Fruit fly (Drosophila melanogaster) whole organism, prepupa: ENCODE measurements around the gene CG43658.

Experiments
- Blimp-1 ChIP-seq: fragments of 200-800 bp; sonication (Bioruptor generic); optimal IDR thresholded peaks from 3 replicates; lab custom pipeline; 2017; ENCODE audit warnings: missing biosample characterization, missing genetic modification characterization, mild to moderate bottlenecking, moderate library complexity, missing genetic modification reagents
- CG10669 ChIP-seq: fragments of 200-800 bp; sonication (Bioruptor generic); optimal IDR thresholded peaks from 3 replicates; lab custom pipeline; 2018; ENCODE audit warnings: missing biosample characterization, mild to moderate bottlenecking, missing genetic modification characterization, moderate library complexity
- CG11294 ChIP-seq: fragments of 200-800 bp; sonication (Bioruptor generic); IDR thresholded peaks from 2 replicates; pipeline ENCODE4 v1.3.6; 2022; ENCODE audit warnings: missing biosample characterization, missing genetic modification characterization
- CG11762 ChIP-seq: fragments of 200-800 bp; sonication (Bioruptor generic); optimal IDR thresholded peaks from 3 replicates; lab custom pipeline; 2016; ENCODE audit warnings: missing biosample characterization, missing genetic modification characterization; ENCODE audit not compliant: insufficient read depth
- CG11902 ChIP-seq: fragments of 200-800 bp; sonication (Bioruptor generic); optimal IDR thresholded peaks from 3 replicates; lab custom pipeline; 2016; ENCODE audit warnings: missing biosample characterization, missing genetic modification characterization
- CG15336 ChIP-seq: fragments of 200-800 bp; sonication (Bioruptor generic); IDR thresholded peaks from 2 replicates; pipeline ENCODE4 v1.3.6; 2022; ENCODE audit warnings: missing biosample characterization, missing genetic modification characterization
- CG1621 ChIP-seq: fragments of 200-800 bp; sonication (Bioruptor generic); optimal IDR thresholded peaks from 3 replicates; lab custom pipeline; 2018; ENCODE audit warnings: missing biosample characterization, mild to moderate bottlenecking, missing genetic modification characterization
- CG3032 ChIP-seq: fragments of 200-800 bp; optimal IDR thresholded peaks from 2 replicates; lab custom pipeline; 2019; ENCODE audit warnings: missing biosample characterization, mild to moderate bottlenecking, missing genetic modification characterization, moderate library complexity
- CG34406 ChIP-seq: fragments of 200-800 bp; sonication (Bioruptor generic); optimal IDR thresholded peaks from 3 replicates; lab custom pipeline; 2016; ENCODE audit warnings: missing biosample characterization, missing genetic modification characterization
- CG3919 ChIP-seq: fragments of 200-800 bp; sonication (Bioruptor generic); optimal IDR thresholded peaks from 3 replicates; lab custom pipeline; 2016; ENCODE audit warnings: missing biosample characterization, missing genetic modification characterization
- CG4318 ChIP-seq: fragments of 200-800 bp; sonication (Bioruptor generic); optimal IDR thresholded peaks from 3 replicates; lab custom pipeline; 2017; ENCODE audit warnings: missing biosample characterization, mild to moderate bottlenecking, missing genetic modification characterization
- CG6276 ChIP-seq: fragments of 200-800 bp; sonication (Bioruptor generic); optimal IDR thresholded peaks from 2 replicates; lab custom pipeline; 2017; ENCODE audit warnings: missing biosample characterization, mild to moderate bottlenecking, missing genetic modification characterization
- CG6808 ChIP-seq: fragments of 200-800 bp; sonication (Bioruptor generic); optimal IDR thresholded peaks from 3 replicates; lab custom pipeline; 2017; ENCODE audit warnings: missing biosample characterization, missing genetic modification characterization, mild to moderate bottlenecking, moderate library complexity, missing genetic modification reagents
- CG7368 ChIP-seq: fragments of 200-800 bp; sonication (Bioruptor generic); optimal IDR thresholded peaks from 3 replicates; lab custom pipeline; 2016; ENCODE audit warnings: missing biosample characterization, missing genetic modification characterization
- CG8119 ChIP-seq: fragments of 200-800 bp; sonication (Bioruptor generic); IDR thresholded peaks from 3 replicates; pipeline ENCODE4 v1.3.6; 2022; ENCODE audit warnings: missing biosample characterization, missing genetic modification characterization
- CG8319 ChIP-seq: fragments of 200-800 bp; sonication (Bioruptor generic); optimal IDR thresholded peaks from 3 replicates; lab custom pipeline; 2016; ENCODE audit warnings: missing biosample characterization, missing genetic modification characterization
- CG8632 ChIP-seq: fragments of 200-800 bp; sonication (Bioruptor generic); optimal IDR thresholded peaks from 3 replicates; lab custom pipeline; 2016; ENCODE audit warnings: missing biosample characterization, missing genetic modification characterization
- CG9139 ChIP-seq: fragments of 200-800 bp; sonication (Bioruptor generic); optimal IDR thresholded peaks from 3 replicates; lab custom pipeline; 2017; ENCODE audit warnings: missing biosample characterization, mild to moderate bottlenecking, missing genetic modification characterization
- Eip75B ChIP-seq: fragments of 200-800 bp; sonication (Bioruptor generic); optimal IDR thresholded peaks from 3 replicates; lab custom pipeline; 2016; ENCODE audit warnings: missing biosample characterization, missing genetic modification characterization
- Eip78C ChIP-seq: fragments of 200-800 bp; sonication (Bioruptor generic); peaks from one replicate; lab custom pipeline; 2016; ENCODE audit warnings: missing biosample characterization, missing genetic modification characterization
- Eip93F ChIP-seq: fragments of 200-800 bp; sonication (Bioruptor generic); optimal IDR thresholded peaks from 2 replicates; lab custom pipeline; 2016; ENCODE audit warnings: missing biosample characterization, mild to moderate bottlenecking, missing genetic modification characterization
- Ets21C ChIP-seq: fragments of 200-800 bp; sonication (Bioruptor generic); optimal IDR thresholded peaks from 3 replicates; lab custom pipeline; 2016; ENCODE audit warnings: missing biosample characterization, missing genetic modification characterization
- Ets96B ChIP-seq: fragments of 200-800 bp; optimal IDR thresholded peaks from 2 replicates; lab custom pipeline; 2019; ENCODE audit warnings: missing biosample characterization, mild to moderate bottlenecking, missing genetic modification characterization, moderate library complexity
- Gug ChIP-seq: fragments of 200-800 bp; sonication (Bioruptor generic); IDR thresholded peaks from 2 replicates; pipeline ENCODE4 v1.3.6; 2022; ENCODE audit warnings: missing biosample characterization, missing genetic modification characterization
- Hr38 ChIP-seq: sonication (Bioruptor generic); optimal IDR thresholded peaks from 2 replicates; lab custom pipeline; 2016; ENCODE audit warnings: missing biosample characterization, missing genetic modification characterization
- Hr39 ChIP-seq: fragments of 200-800 bp; sonication (Bioruptor generic); optimal IDR thresholded peaks from 2 replicates; lab custom pipeline; 2016; ENCODE audit warnings: missing biosample characterization, missing genetic modification characterization
- Hr4 ChIP-seq: fragments of 200-800 bp; sonication (Bioruptor generic); optimal IDR thresholded peaks from 3 replicates; lab custom pipeline; 2016; ENCODE audit warnings: missing biosample characterization, missing genetic modification characterization
- OdsH ChIP-seq: fragments of 200-800 bp; sonication (Bioruptor generic); optimal IDR thresholded peaks from 3 replicates; lab custom pipeline; 2016; ENCODE audit warnings: missing biosample characterization, missing genetic modification characterization
- Smox ChIP-seq: fragments of 200-800 bp; sonication (Bioruptor generic); optimal IDR thresholded peaks from 3 replicates; lab custom pipeline; 2016; ENCODE audit warnings: missing biosample characterization, missing genetic modification characterization
- Sox102F ChIP-seq: fragments of 200-800 bp; sonication (Bioruptor generic); optimal IDR thresholded peaks from 2 replicates; lab custom pipeline; 2016; ENCODE audit warnings: missing biosample characterization, mild to moderate bottlenecking, missing genetic modification characterization
- Sox14 ChIP-seq: fragments of 200-800 bp; sonication (Bioruptor generic); optimal IDR thresholded peaks from 3 replicates; lab custom pipeline; 2016; ENCODE audit warnings: missing biosample characterization, missing genetic modification characterization
- Sox15 ChIP-seq: fragments of 200-800 bp; sonication (Bioruptor generic); optimal IDR thresholded peaks from 3 replicates; lab custom pipeline; 2016; ENCODE audit warnings: missing biosample characterization, missing genetic modification characterization
- achi ChIP-seq: fragments of 200-800 bp; sonication (Bioruptor generic); optimal IDR thresholded peaks from 3 replicates; lab custom pipeline; 2016; ENCODE audit warnings: missing biosample characterization, missing genetic modification characterization
- dac ChIP-seq: fragments of 200-800 bp; sonication (Bioruptor generic); optimal IDR thresholded peaks from 2 replicates; lab custom pipeline; 2017; ENCODE audit warnings: missing biosample characterization, mild to moderate bottlenecking, missing genetic modification characterization
- dsx ChIP-seq: fragments of 200-800 bp; optimal IDR thresholded peaks from 3 replicates; lab custom pipeline; 2019; ENCODE audit warnings: missing biosample characterization, mild to moderate bottlenecking, missing genetic modification characterization, moderate library complexity; ENCODE audit not compliant: poor library complexity, severe bottlenecking
- eg ChIP-seq: fragments of 200-800 bp; sonication (Bioruptor generic); IDR thresholded peaks from 3 replicates; pipeline ENCODE4 v1.3.6; 2022; ENCODE audit warnings: missing biosample characterization, missing genetic modification characterization
- esn ChIP-seq: fragments of 200-800 bp; sonication (Bioruptor generic); optimal IDR thresholded peaks from 2 replicates; lab custom pipeline; 2016; ENCODE audit warnings: missing biosample characterization, mild to moderate bottlenecking, missing genetic modification characterization, moderate library complexity
- fd59A ChIP-seq: fragments of 200-800 bp; sonication (Bioruptor generic); optimal IDR thresholded peaks from 2 replicates; lab custom pipeline; 2017; ENCODE audit warnings: missing biosample characterization, mild to moderate bottlenecking, missing genetic modification characterization, missing genetic modification reagents
- fd85E ChIP-seq: fragments of 200-800 bp; sonication (Bioruptor generic); optimal IDR thresholded peaks from 3 replicates; lab custom pipeline; 2016; ENCODE audit warnings: missing biosample characterization, missing genetic modification characterization
- fkh ChIP-seq: fragments of 200-800 bp; sonication (Bioruptor generic); optimal IDR thresholded peaks from 3 replicates; lab custom pipeline; 2017; ENCODE audit warnings: missing biosample characterization, mild to moderate bottlenecking, missing genetic modification characterization, moderate library complexity
- lz ChIP-seq: fragments of 200-800 bp; sonication (Bioruptor generic); optimal IDR thresholded peaks from 3 replicates; lab custom pipeline; 2016; ENCODE audit warnings: missing biosample characterization, missing genetic modification characterization
- pdm3 ChIP-seq: fragments of 200-800 bp; sonication (Bioruptor generic); optimal IDR thresholded peaks from 3 replicates; lab custom pipeline; 2016; ENCODE audit warnings: missing biosample characterization, missing genetic modification characterization
- salr ChIP-seq, 2 experiments: fragments of 200-800 bp; sonication (Bioruptor generic); optimal IDR thresholded peaks; 3 replicates each; lab custom pipeline; 2016 to 2018; ENCODE audit warnings: missing biosample characterization in 2 of 2, missing genetic modification characterization in 2 of 2, mild to moderate bottlenecking in 1 of 2
- spab ChIP-seq: fragments of 200-800 bp; sonication (Bioruptor generic); optimal IDR thresholded peaks from 2 replicates; lab custom pipeline; 2017; ENCODE audit warnings: missing biosample characterization, mild to moderate bottlenecking, missing genetic modification characterization, missing genetic modification reagents
- ss ChIP-seq, 2 experiments: fragments of 200-800 bp; sonication (Bioruptor generic); optimal IDR thresholded peaks; 2 replicates in 1 of 2; 3 replicates in 1 of 2; lab custom pipeline; 2017 to 2018; ENCODE audit warnings: mild to moderate bottlenecking in 2 of 2, missing biosample characterization in 2 of 2, missing genetic modification characterization in 2 of 2, moderate library complexity in 1 of 2
- svp ChIP-seq: fragments of 200-800 bp; sonication (Bioruptor generic); peaks from one replicate; lab custom pipeline; 2016; ENCODE audit warnings: missing biosample characterization, missing genetic modification characterization
- topi ChIP-seq: fragments of 200-800 bp; sonication (Bioruptor generic); optimal IDR thresholded peaks from 3 replicates; lab custom pipeline; 2016; ENCODE audit warnings: missing biosample characterization, missing genetic modification characterization
- vri ChIP-seq: fragments of 200-800 bp; sonication (Bioruptor generic); optimal IDR thresholded peaks from 3 replicates; lab custom pipeline; 2016; ENCODE audit warnings: missing biosample characterization, mild to moderate bottlenecking, missing genetic modification characterization

Gene CG43658

DNA sequence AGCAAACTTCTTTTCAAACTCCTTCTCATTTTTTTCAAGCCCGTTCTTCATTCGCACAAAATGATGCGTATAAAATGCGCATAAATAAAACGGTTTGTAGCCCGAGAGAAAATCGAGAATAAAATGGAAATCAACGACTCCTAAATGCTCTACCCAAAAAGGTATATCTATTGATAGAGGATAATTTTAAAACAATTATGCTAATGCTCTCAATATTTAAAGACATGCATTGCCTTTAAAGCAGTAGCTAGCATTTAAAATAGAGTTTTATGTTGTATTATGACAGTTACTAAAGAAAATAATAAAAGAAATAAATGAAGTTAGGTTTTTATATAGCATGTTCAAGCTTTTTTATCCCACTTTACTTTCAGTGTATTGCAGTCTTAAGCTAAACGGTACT, 10.7 kb downstream of the CG43658 start (continued):
- TF ChIP-seq Blimp-1 (no peak), lz (GFP tag; lab: Kevin White, UChicago) (peak; percentile 47), Eip93F (no peak), CG6276 (no peak), ss (GFP tag; optimal IDR thresholded peaks at IDR 0.05; lab: Kevin White, UChicago) (no peak), Hr4 (no peak), spab (GFP tag; lab: Kevin White, UChicago) (no peak), fkh (GFP tag; lab: Kevin White, UChicago) (no peak), salr (GFP tag; optimal IDR thresholded peaks at IDR 0.05; lab: Kevin White, UChicago) (no peak), fd59A (no peak), achi (GFP tag; lab: Kevin White, UChicago) (no peak), topi (peak; percentile 64), OdsH (GFP tag; lab: Kevin White, UChicago) (peak; percentile 26), Hr38 (GFP tag; lab: Kevin White, UChicago) (no peak), CG34406 (GFP tag; lab: Kevin White, UChicago) (peak; percentile 10), CG1621 (tag; lab: Kevin White, UChicago) (no peak), Hr39 (GFP tag; lab: Kevin White, UChicago) (peak; percentile 63), vri (no peak), eg (no peak), CG8119 (GFP tag; lab: Robert Waterston, UW) (no peak), svp (peak; percentile 86), dac (GFP tag; lab: Kevin White, UChicago) (no peak), CG3032 (tag; lab: Kevin White, UChicago) (peak; percentile 36), Sox15 (GFP tag; lab: Kevin White, UChicago) (no peak), Ets96B (peak; percentile 27), Sox14 (GFP tag; lab: Kevin White, UChicago) (peak; percentile 26), CG10669 (GFP tag; lab: Kevin White, UChicago) (peak; percentile 15), CG11762 (GFP tag; lab: Kevin White, UChicago) (no peak), CG15336 (GFP tag; lab: Robert Waterston, UW) (no peak)

dm6 chrX:17545580-17545979, 15.4 kb downstream of the CG43658 start:
- TF ChIP-seq spab (GFP tag; lab: Kevin White, UChicago): no peak
- TF ChIP-seq vri: no peak
- TF ChIP-seq CG11294: no peak
- peak; percentile 75 for TF ChIP-seq Smox (GFP tag; lab: Kevin White, UChicago)
- no peak for TF ChIP-seq CG6276
- no peak for TF ChIP-seq CG9139
- TF ChIP-seq OdsH (GFP tag; lab: Kevin White, UChicago): peak; percentile 42
- no peak for TF ChIP-seq Hr38 (GFP tag; lab: Kevin White, UChicago)
- peak; percentile 58 for TF ChIP-seq Ets21C (GFP tag; lab: Kevin White, UChicago)
- TF ChIP-seq Hr39 (GFP tag; lab: Kevin White, UChicago): peak; percentile 56
- TF ChIP-seq Sox102F: peak; percentile 60
- TF ChIP-seq CG8319 (GFP tag; lab: Kevin White, UChicago): no peak
- no peak for TF ChIP-seq CG8119 (GFP tag; lab: Robert Waterston, UW)
- TF ChIP-seq Eip93F: no peak
- TF ChIP-seq pdm3: peak; percentile 40
- no peak for TF ChIP-seq salr (GFP tag; optimal IDR thresholded peaks at IDR 0.05; lab: Kevin White, UChicago)
- peak; percentile 67 for TF ChIP-seq topi
- no peak for TF ChIP-seq fd85E
- peak; percentile 70 for TF ChIP-seq lz (GFP tag; lab: Kevin White, UChicago)
- peak; percentile 36 for TF ChIP-seq achi (GFP tag; lab: Kevin White, UChicago)
- TF ChIP-seq ss (GFP tag; optimal IDR thresholded peaks at IDR 0.05; lab: Kevin White, UChicago): no peak
- TF ChIP-seq svp: peak; percentile 83
- no peak for TF ChIP-seq CG11902 (GFP tag; lab: Kevin White, UChicago)
- TF ChIP-seq CG3032 (tag; lab: Kevin White, UChicago): no peak
- TF ChIP-seq Eip75B: peak; percentile 25
- TF ChIP-seq CG1621 (tag; lab: Kevin White, UChicago): no peak
- TF ChIP-seq Blimp-1: no peak
- TF ChIP-seq CG4318 (GFP tag; lab: Kevin White, UChicago): no peak
- no peak for TF ChIP-seq CG3919 (GFP tag; lab: Kevin White, UChicago)
- no peak for TF ChIP-seq dsx (GFP tag; lab: Kevin White, UChicago)
- TF ChIP-seq CG7368: no peak
- TF ChIP-seq CG6808 (GFP tag; lab: Kevin White, UChicago): no peak
- TF ChIP-seq Gug (GFP tag; lab: Robert Waterston, UW): no peak
- TF ChIP-seq Eip78C (GFP tag; lab: Kevin White, UChicago): peak; percentile 79
- peak; percentile 37 for TF ChIP-seq Sox14 (GFP tag; lab: Kevin White, UChicago)
- no peak for TF ChIP-seq CG10669 (GFP tag; lab: Kevin White, UChicago)
- peak; percentile 42 for TF ChIP-seq CG8632
- peak; percentile 81 for TF ChIP-seq esn (GFP tag; lab: Kevin White, UChicago)
